Fruit fly (Drosophila melanogaster): ENCODE measurements around the gene CG13806.
A peak's percentile ranks its signal among the peaks of the same experiment; 100 is the strongest.

CG13806 gene

dm6 chr3L:2265692-2266444 is at the start of gene CG13806, which contains the start of gene ecd:
CG13806 (plus strand) TSS chr3L:2266394.
ecd (minus strand) TSS chr3L:2265857.
- TF ChIP-seq CG12768 (GFP tag; optimal IDR thresholded peaks at IDR 0.05) (no peak), pad (GFP tag; optimal IDR thresholded peaks at IDR 0.05) (no peak), toe (GFP tag; optimal IDR thresholded peaks at IDR 0.05) (no peak), Clk (GFP tag; optimal IDR thresholded peaks at IDR 0.05) (no peak), CG14711 (tag; optimal IDR thresholded peaks at IDR 0.05) (no peak), cnc (optimal IDR thresholded peaks at IDR 0.05) (no peak), CG5204 (GFP tag; optimal IDR thresholded peaks at IDR 0.05) (no peak), CG7045 (GFP tag; optimal IDR thresholded peaks at IDR 0.05) (no peak), Hr96 (GFP tag; optimal IDR thresholded peaks at IDR 0.05) (peak; percentile 5), kay (GFP tag; ENCODE audit: borderline replicate concordance) (no peak), ovo (GFP tag; optimal IDR thresholded peaks at IDR 0.05) (peak; percentile 32), Crg-1 (GFP tag; optimal IDR thresholded peaks at IDR 0.05) (no peak), cic (GFP tag; optimal IDR thresholded peaks at IDR 0.05) (no peak), CG11617 (GFP tag; optimal IDR thresholded peaks at IDR 0.05) (no peak), tj (GFP tag; optimal IDR thresholded peaks at IDR 0.05) (no peak), CG7101 (tag; optimal IDR thresholded peaks at IDR 0.05) (peak; percentile 22), bab1 (GFP tag; optimal IDR thresholded peaks at IDR 0.05) (no peak), CG1620 (GFP tag; optimal IDR thresholded peaks at IDR 0.05) (peak; percentile 30)

DNA sequence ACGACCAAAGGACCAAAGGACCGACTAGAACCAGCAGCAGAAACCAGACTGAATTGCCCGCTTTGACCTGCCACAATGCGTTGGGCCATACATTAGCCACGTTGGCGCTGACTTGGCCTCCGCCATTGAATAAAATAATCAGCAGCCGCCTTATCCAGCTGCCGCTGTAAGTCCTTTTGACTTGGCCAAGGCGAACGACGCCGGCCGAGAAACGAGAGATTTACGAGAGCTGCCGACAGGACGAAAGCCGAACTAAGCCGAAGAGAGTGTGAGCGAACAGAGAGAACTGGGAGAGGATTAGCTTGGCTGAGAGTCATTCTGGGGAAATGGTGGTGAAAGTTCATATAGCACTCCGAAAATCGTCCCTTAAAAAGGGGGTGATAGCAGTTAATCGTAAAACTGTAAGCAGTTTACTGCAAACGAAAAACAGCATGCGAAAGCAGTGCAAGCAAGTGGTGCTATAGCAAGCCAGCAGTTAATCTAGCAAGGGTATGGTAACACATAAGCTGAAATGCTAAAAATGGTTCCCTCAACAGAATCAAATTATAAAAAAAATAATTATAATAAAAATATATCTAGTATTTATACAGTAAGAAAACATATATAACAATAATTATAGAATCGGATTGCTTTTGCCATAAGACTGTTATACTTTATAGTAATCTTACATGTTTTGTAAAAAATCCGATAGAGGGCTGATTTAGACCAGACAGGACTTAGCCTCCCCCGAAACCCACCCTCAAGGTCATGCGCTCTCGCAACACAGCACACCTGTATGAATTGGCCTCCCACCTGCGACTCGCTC is 37.6 kb upstream of the CG13806 start:
- TF ChIP-seq kay (GFP tag; ENCODE audit: borderline replicate concordance) (no peak), toe (GFP tag; optimal IDR thresholded peaks at IDR 0.05) (no peak), Clk (GFP tag; optimal IDR thresholded peaks at IDR 0.05) (no peak), bab1 (GFP tag; optimal IDR thresholded peaks at IDR 0.05) (no peak), CG7101 (tag; optimal IDR thresholded peaks at IDR 0.05) (no peak), pad (GFP tag; optimal IDR thresholded peaks at IDR 0.05) (peak; percentile 97), CG11617 (GFP tag; optimal IDR thresholded peaks at IDR 0.05) (no peak), Hr96 (GFP tag; optimal IDR thresholded peaks at IDR 0.05) (no peak)

dm6 chr3L:2229172-2229696 is 37.0 kb upstream of the CG13806 start, which contains the start of gene Oseg2:
Oseg2 (plus strand) TSS chr3L:2229646.
- TF ChIP-seq CG7101 (tag; optimal IDR thresholded peaks at IDR 0.05) (no peak), Clk (GFP tag; optimal IDR thresholded peaks at IDR 0.05) (no peak), CG5204 (GFP tag; optimal IDR thresholded peaks at IDR 0.05) (no peak), pad (GFP tag; optimal IDR thresholded peaks at IDR 0.05) (no peak), Hr96 (GFP tag; optimal IDR thresholded peaks at IDR 0.05) (no peak), kay (GFP tag; ENCODE audit: borderline replicate concordance) (no peak)

DNA sequence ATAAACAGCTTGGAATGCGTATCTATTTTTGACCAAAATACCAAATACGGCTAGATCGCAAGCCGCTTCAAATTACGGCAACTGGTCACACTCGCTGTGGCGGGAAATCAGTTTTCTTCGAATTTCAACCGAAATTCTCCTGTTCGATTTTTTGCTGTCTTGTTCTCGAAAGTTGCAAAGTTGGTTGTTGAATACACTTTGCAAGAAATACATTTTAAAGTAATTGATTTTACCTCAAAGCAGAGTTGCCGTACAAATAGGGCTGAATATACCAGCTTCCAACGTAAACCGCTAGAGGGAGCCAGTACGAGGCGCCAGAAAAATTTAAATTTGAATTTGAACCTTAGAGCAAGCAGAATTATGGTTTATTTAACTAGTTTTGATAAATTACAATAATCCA is 29.2 kb upstream of the CG13806 start, which contains the start of gene CG9018:
TSS of gene CG9018 (minus strand) at position 43 of the 400 bp plus-strand sequence.
- TF ChIP-seq CG1620 (GFP tag; optimal IDR thresholded peaks at IDR 0.05) (no peak), bab1 (GFP tag; optimal IDR thresholded peaks at IDR 0.05) (peak; percentile 35)

- TF ChIP-seq tj (GFP tag; optimal IDR thresholded peaks at IDR 0.05) (no peak), cic (GFP tag; optimal IDR thresholded peaks at IDR 0.05) (peak; percentile 33)
Observed at dm6 chr3L:2237543-2238233, 28.5 kb upstream of the CG13806 start, which contains the start of gene ACXD. ACXD (plus strand) TSS chr3L:2237608.

dm6 chr3L:2243846-2244528 is 22.2 kb upstream of the CG13806 start, which contains the start of gene CG32301:
CG32301 (plus strand) TSS chr3L:2244478.
- TF ChIP-seq tj (GFP tag; optimal IDR thresholded peaks at IDR 0.05) (no peak), CG7045 (GFP tag; optimal IDR thresholded peaks at IDR 0.05) (no peak), cic (GFP tag; optimal IDR thresholded peaks at IDR 0.05) (no peak), CG7101 (tag; optimal IDR thresholded peaks at IDR 0.05) (no peak), Hr96 (GFP tag; optimal IDR thresholded peaks at IDR 0.05) (no peak), CG1620 (GFP tag; optimal IDR thresholded peaks at IDR 0.05) (no peak), bab1 (GFP tag; optimal IDR thresholded peaks at IDR 0.05) (peak; percentile 71)

DNA sequence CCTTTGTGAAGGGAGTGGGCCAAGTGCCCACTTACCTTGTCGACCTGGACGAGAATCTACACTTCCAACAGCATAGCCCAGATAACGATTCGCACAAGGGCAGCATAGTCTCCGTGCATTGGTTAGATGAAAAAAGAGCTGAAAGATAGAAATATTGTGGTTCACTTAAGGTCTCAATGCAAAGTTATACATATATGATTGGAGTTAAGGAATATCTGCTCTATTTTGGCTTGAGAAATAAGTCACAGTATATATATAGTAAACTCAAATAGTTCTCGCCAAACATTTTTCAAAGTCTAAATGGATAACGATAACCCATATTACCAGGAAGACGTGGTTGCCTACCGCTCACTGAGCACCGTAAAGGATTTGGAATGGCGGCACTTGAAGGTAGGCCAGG is 17.9 kb upstream of the CG13806 start, which contains the start of gene CG32305:
TSS of gene CG32305 (plus strand) at position 301 of the 400 bp plus-strand sequence.
- TF ChIP-seq CG12768 (GFP tag; optimal IDR thresholded peaks at IDR 0.05) (no peak), ovo (GFP tag; optimal IDR thresholded peaks at IDR 0.05) (no peak), pad (GFP tag; optimal IDR thresholded peaks at IDR 0.05) (no peak), tj (GFP tag; optimal IDR thresholded peaks at IDR 0.05) (no peak), CG11617 (GFP tag; optimal IDR thresholded peaks at IDR 0.05) (no peak), kay (GFP tag; ENCODE audit: borderline replicate concordance) (no peak), toe (GFP tag; optimal IDR thresholded peaks at IDR 0.05) (no peak), CG1620 (GFP tag; optimal IDR thresholded peaks at IDR 0.05) (no peak), CG7045 (GFP tag; optimal IDR thresholded peaks at IDR 0.05) (no peak), cnc (optimal IDR thresholded peaks at IDR 0.05) (no peak)

Measured in whole organism, adult.